Fruit fly (Drosophila melanogaster): Measurements from ENCODE around the gene pum.

The pum gene

DNA sequence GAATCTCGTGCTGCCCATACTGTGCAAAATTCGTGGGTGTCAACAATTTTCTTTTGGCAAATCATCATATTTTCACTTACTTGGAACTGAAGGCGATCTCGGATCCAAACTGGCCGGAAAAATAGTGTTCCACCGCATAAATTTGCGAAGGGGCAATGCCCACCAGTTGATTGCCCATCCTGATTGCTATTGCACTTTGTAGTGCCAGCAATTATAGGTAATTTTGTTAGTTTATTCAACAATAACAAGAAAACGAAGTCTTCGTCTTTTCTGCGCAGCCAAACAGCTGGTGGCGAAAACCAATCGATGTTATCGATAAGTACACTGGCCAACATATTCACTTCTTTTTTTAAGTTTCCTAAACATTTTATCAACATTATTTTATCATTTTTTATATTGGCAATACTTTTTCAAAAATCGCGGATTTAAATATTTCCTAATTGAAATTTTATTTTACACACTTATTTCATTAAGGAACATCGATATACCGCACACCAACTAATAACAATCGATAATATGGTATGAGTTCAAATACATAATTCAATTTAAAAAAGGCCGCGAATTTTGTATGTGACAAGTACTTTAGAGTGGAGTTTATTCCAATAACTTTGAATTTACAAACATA is 8.2 kb upstream of the pum start, which contains the start of gene Vps15 (continued):
- peak; percentile 17 for TF ChIP-seq gfzf (GFP tag; optimal IDR thresholded peaks at IDR 0.05)
- 0 out of 3 replicates have a peak, but pooled peaks have one; percentile 18 for TF ChIP-seq CG7357 (GFP tag; IDR thresholded peaks at IDR 0.05)
- no peak for TF ChIP-seq ftz-f1 (GFP tag; optimal IDR thresholded peaks at IDR 0.05)
- TF ChIP-seq Nf-YC (tag; optimal IDR thresholded peaks at IDR 0.05) = peak; percentile 72
- TF ChIP-seq CG9817 (tag; optimal IDR thresholded peaks at IDR 0.05) = peak; percentile 78
- peak; percentile 57 for TF ChIP-seq disco-r (GFP tag; optimal IDR thresholded peaks at IDR 0.05)
- TF ChIP-seq Mrtf (GFP tag; IDR thresholded peaks at IDR 0.05) = peak; percentile 33; the same call in 1 of the 3 replicates
- peak; percentile 57 for TF ChIP-seq cwo (GFP tag; optimal IDR thresholded peaks at IDR 0.05)
- TF ChIP-seq CG2202 (tag; optimal IDR thresholded peaks at IDR 0.05) = peak; percentile 35
- peak; percentile 72 for TF ChIP-seq Atf6 (GFP tag; IDR thresholded peaks at IDR 0.05)
- peak; percentile 83 for TF ChIP-seq CG18599 (GFP tag; optimal IDR thresholded peaks at IDR 0.05)
- peak; percentile 34; the same call in 1 of the 2 replicates for TF ChIP-seq CG11085 (GFP tag; IDR thresholded peaks at IDR 0.05)
- TF ChIP-seq Rx (GFP tag; IDR thresholded peaks at IDR 0.05) = peak; percentile 40; the same call in 1 of the 2 replicates
- TF ChIP-seq Gug (GFP tag; IDR thresholded peaks at IDR 0.05) = no peak
- peak; percentile 58; the same call in 1 of the 2 replicates for TF ChIP-seq wdn (GFP tag; IDR thresholded peaks at IDR 0.05)
- peak; percentile 62 for TF ChIP-seq CG4854 (GFP tag; optimal IDR thresholded peaks at IDR 0.05)
- TF ChIP-seq CG11504 (tag; optimal IDR thresholded peaks at IDR 0.05) = peak; percentile 82
- TF ChIP-seq lilli (GFP tag; optimal IDR thresholded peaks at IDR 0.05) = peak; percentile 82
- TF ChIP-seq CG11456 (GFP tag; IDR thresholded peaks at IDR 0.05) = 0 out of 3 replicates have a peak, but pooled peaks have one; percentile 5
- TF ChIP-seq CkIIα-i1 (GFP tag; IDR thresholded peaks at IDR 0.05) = no peak

DNA sequence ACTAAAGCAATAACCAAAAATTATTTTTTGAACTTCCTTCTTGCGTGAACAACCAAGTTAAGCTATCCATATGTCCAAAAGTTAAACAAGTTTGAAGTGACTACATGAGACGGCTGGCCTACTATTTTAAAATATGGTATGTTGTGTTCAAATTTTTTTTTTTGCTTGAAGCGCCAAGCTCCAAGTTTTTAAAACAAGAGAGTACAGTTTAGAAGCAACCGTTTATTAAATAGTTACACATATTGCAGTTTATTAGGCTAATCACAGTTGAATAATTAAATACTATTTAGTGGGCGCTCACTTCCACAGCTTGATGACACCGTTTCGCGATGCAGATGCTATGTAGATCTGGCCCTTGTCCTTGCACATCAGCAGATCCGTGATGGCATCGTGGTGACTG is 3.1 kb upstream of the pum start, which contains the start of gene D1:
D1 (minus strand) TSS at position 101 of the 400 bp plus-strand sequence.
- no peak for TF ChIP-seq CG4617 (GFP tag; optimal IDR thresholded peaks at IDR 0.05; ENCODE audit: borderline replicate concordance)
- no peak for TF ChIP-seq CG16779 (GFP tag; IDR thresholded peaks at IDR 0.05)
- no peak for TF ChIP-seq Ada2b (GFP tag; IDR thresholded peaks at IDR 0.05)
- TF ChIP-seq eyg (GFP tag; optimal IDR thresholded peaks at IDR 0.05) = no peak
- no peak for TF ChIP-seq vfl (GFP tag; optimal IDR thresholded peaks at IDR 0.05)
- TF ChIP-seq CG17361 (GFP tag; IDR thresholded peaks at IDR 0.05) = no peak
- TF ChIP-seq CG10654 (GFP tag; optimal IDR thresholded peaks at IDR 0.05) = no peak
- no peak for TF ChIP-seq CG12104 (GFP tag; optimal IDR thresholded peaks at IDR 0.05)
- no peak for TF ChIP-seq CG33557 (GFP tag; optimal IDR thresholded peaks at IDR 0.05)
- TF ChIP-seq E2f1 (GFP tag; IDR thresholded peaks at IDR 0.05) = no peak
- TF ChIP-seq C15 (GFP tag; IDR thresholded peaks at IDR 0.05) = no peak
- no peak for TF ChIP-seq pnt (GFP tag; optimal IDR thresholded peaks at IDR 0.05)
- no peak for TF ChIP-seq CG8359 (GFP tag; optimal IDR thresholded peaks at IDR 0.05; ENCODE audit: borderline replicate concordance)
- TF ChIP-seq pho (GFP tag; optimal IDR thresholded peaks at IDR 0.05) = no peak
- no peak for TF ChIP-seq Mad (GFP tag; optimal IDR thresholded peaks at IDR 0.05)
- TF ChIP-seq ttk (GFP tag; IDR thresholded peaks at IDR 0.05) = no peak
- no peak for TF ChIP-seq CG7372 (GFP tag; IDR thresholded peaks at IDR 0.05)
- TF ChIP-seq BEAF-32 (GFP tag; optimal IDR thresholded peaks at IDR 0.05) = no peak
- TF ChIP-seq Hr78 (GFP tag; optimal IDR thresholded peaks at IDR 0.05) = no peak
- TF ChIP-seq sens (GFP tag) = no peak
